Fruit fly (Drosophila melanogaster) whole organism, embryonic: Measurements from ENCODE around the gene CG5191.

Experiments used
- B-H1 ChIP-seq: fragments of 200-800 bp; sonication (Bioruptor generic); IDR thresholded peaks from 3 replicates; pipeline ENCODE4 v1.3.6; 2022; ENCODE audit warnings: missing biosample characterization, missing genetic modification characterization
- CG10147 ChIP-seq: fragments of 200-800 bp; sonication (Bioruptor generic); optimal IDR thresholded peaks from 2 replicates; lab custom pipeline; 2019; ENCODE audit warnings: missing biosample characterization, mild to moderate bottlenecking, missing genetic modification characterization, moderate library complexity
- CG12155 ChIP-seq: fragments of 200-800 bp; sonication (Bioruptor generic); optimal IDR thresholded peaks from 3 replicates; lab custom pipeline; 2016; ENCODE audit warnings: missing biosample characterization, missing genetic modification characterization
- CG12659 ChIP-seq: fragments of 200-800 bp; sonication (Bioruptor generic); optimal IDR thresholded peaks from 3 replicates; lab custom pipeline; 2017; ENCODE audit warnings: mild to moderate bottlenecking, missing biosample characterization, missing genetic modification reagents, missing genetic modification characterization
- CG13123 ChIP-seq: fragments of 200-800 bp; sonication (Bioruptor generic); optimal IDR thresholded peaks from 2 replicates; lab custom pipeline; 2016; ENCODE audit warnings: missing biosample characterization, missing genetic modification characterization
- CG13894 ChIP-seq: fragments of 200-800 bp; sonication (Bioruptor generic); optimal IDR thresholded peaks from 3 replicates; lab custom pipeline; 2018; ENCODE audit warnings: missing biosample characterization, mild to moderate bottlenecking, missing genetic modification characterization, moderate library complexity
- CG14441 ChIP-seq: fragments of 200-800 bp; sonication (Bioruptor generic); IDR thresholded peaks from 2 replicates; pipeline ENCODE4 v1.3.6; 2022; ENCODE audit warnings: missing biosample characterization, missing genetic modification characterization
- CG15479 ChIP-seq: fragments of 200-800 bp; sonication (Bioruptor generic); optimal IDR thresholded peaks from 3 replicates; lab custom pipeline; 2019; ENCODE audit warnings: missing biosample characterization, mild to moderate bottlenecking, missing genetic modification characterization, moderate library complexity
- CG2129 ChIP-seq: fragments of 200-800 bp; sonication (Bioruptor generic); IDR thresholded peaks from 2 replicates; pipeline ENCODE4 v1.3.6; 2022; ENCODE audit warnings: missing biosample characterization, missing genetic modification characterization; ENCODE audit not compliant: partially characterized antibody
- CG32767 ChIP-seq: fragments of 200-800 bp; sonication (Bioruptor generic); IDR thresholded peaks from 2 replicates; pipeline ENCODE4 v1.3.6; 2022; ENCODE audit warnings: missing biosample characterization, missing genetic modification characterization
- CG34224 ChIP-seq: fragments of 200-800 bp; sonication (Bioruptor generic); IDR thresholded peaks from 3 replicates; pipeline ENCODE4 v1.3.6; 2022; ENCODE audit warnings: missing biosample characterization, missing genetic modification characterization; ENCODE audit not compliant: partially characterized antibody
- CG3995 ChIP-seq: fragments of 200-800 bp; sonication (Bioruptor generic); optimal IDR thresholded peaks from 3 replicates; lab custom pipeline; 2016; ENCODE audit warnings: missing biosample characterization, missing genetic modification characterization
- CG9876 ChIP-seq: fragments of 200-800 bp; sonication (Bioruptor generic); optimal IDR thresholded peaks from 2 replicates; lab custom pipeline; 2016; ENCODE audit warnings: missing biosample characterization, missing genetic modification characterization
- Doc2 ChIP-seq: fragments of 200-800 bp; sonication (Bioruptor generic); IDR thresholded peaks from 2 replicates; pipeline ENCODE4 v1.3.6; 2022; ENCODE audit warnings: missing biosample characterization, missing genetic modification characterization
- Ets65A ChIP-seq: fragments of 200-800 bp; sonication (Bioruptor generic); peaks from one replicate; lab custom pipeline; 2016; ENCODE audit warnings: missing biosample characterization, missing genetic modification characterization
- Hey ChIP-seq: fragments of 200-800 bp; sonication (Bioruptor generic); optimal IDR thresholded peaks from 3 replicates; lab custom pipeline; 2018; ENCODE audit warnings: missing biosample characterization, mild to moderate bottlenecking, missing genetic modification characterization
- Med ChIP-seq: fragments of 200-800 bp; sonication (Bioruptor generic); peaks from one replicate; lab custom pipeline; 2016; ENCODE audit warnings: missing biosample characterization, missing genetic modification characterization, mild to moderate bottlenecking, inconsistent platforms, moderate library complexity
- Opbp ChIP-seq: fragments of 200-800 bp; sonication (Bioruptor generic); IDR thresholded peaks from 3 replicates; pipeline ENCODE4 v1.3.6; 2022; ENCODE audit warnings: missing biosample characterization, missing genetic modification characterization; ENCODE audit not compliant: partially characterized antibody
- Optix ChIP-seq: fragments of 200-800 bp; sonication (Bioruptor generic); IDR thresholded peaks from 3 replicates; pipeline ENCODE4 v1.3.6; 2022; ENCODE audit warnings: missing biosample characterization, missing genetic modification characterization
- Pdp1 ChIP-seq, 2 experiments: fragments of 200-800 bp; sonication (Bioruptor generic); optimal IDR thresholded peaks; 3 replicates each; lab custom pipeline; 2016; ENCODE audit warnings: missing biosample characterization in 2 of 2, missing genetic modification characterization in 2 of 2, mild to moderate bottlenecking in 1 of 2, moderate library complexity in 1 of 2
- Poxn ChIP-seq: fragments of 200-800 bp; sonication (Bioruptor generic); IDR thresholded peaks from 2 replicates; pipeline ENCODE4 v1.3.6; 2022; ENCODE audit warnings: missing biosample characterization, missing genetic modification characterization
- Ravus ChIP-seq: fragments of 200-800 bp; sonication (Bioruptor generic); IDR thresholded peaks from 2 replicates; pipeline ENCODE4 v1.3.6; 2022; ENCODE audit warnings: missing biosample characterization, missing genetic modification characterization
- Rfx ChIP-seq: fragments of 200-800 bp; sonication (Bioruptor generic); IDR thresholded peaks from 2 replicates; pipeline ENCODE4 v1.3.6; 2022; ENCODE audit warnings: missing biosample characterization, missing genetic modification characterization
- abd-A ChIP-seq: fragments of 200-800 bp; sonication (Bioruptor generic); optimal IDR thresholded peaks from 3 replicates; lab custom pipeline; 2019; ENCODE audit warnings: missing biosample characterization, mild to moderate bottlenecking, missing genetic modification characterization, moderate library complexity
- aop ChIP-seq: fragments of 200-800 bp; sonication (Bioruptor generic); IDR thresholded peaks from 2 replicates; pipeline ENCODE4 v1.3.6; 2022; ENCODE audit warnings: missing biosample characterization, missing genetic modification characterization
- chinmo ChIP-seq: fragments of 200-800 bp; sonication (Bioruptor generic); IDR thresholded peaks from 4 replicates; pipeline ENCODE4 v1.3.6; 2022; ENCODE audit warnings: missing biosample characterization, missing genetic modification characterization; ENCODE audit not compliant: partially characterized antibody
- chm ChIP-seq: fragments of 200-800 bp; sonication (Bioruptor generic); IDR thresholded peaks from 2 replicates; pipeline ENCODE4 v1.3.6; 2022; ENCODE audit warnings: missing biosample characterization, missing genetic modification characterization
- dan ChIP-seq: fragments of 200-800 bp; sonication (Bioruptor generic); IDR thresholded peaks from 2 replicates; pipeline ENCODE4 v1.3.6; 2022; ENCODE audit warnings: missing biosample characterization, missing genetic modification characterization
- dimm ChIP-seq: fragments of 200-800 bp; sonication (Bioruptor generic); IDR thresholded peaks from 2 replicates; pipeline ENCODE4 v1.3.6; 2022; ENCODE audit warnings: missing biosample characterization, missing genetic modification characterization
- dysf ChIP-seq: fragments of 200-800 bp; sonication (Bioruptor generic); IDR thresholded peaks from 3 replicates; pipeline ENCODE4 v1.3.6; 2022; ENCODE audit warnings: missing biosample characterization, missing genetic modification characterization
- exex ChIP-seq: fragments of 200-800 bp; sonication (Bioruptor generic); optimal IDR thresholded peaks from 4 replicates; lab custom pipeline; 2018; ENCODE audit warnings: missing biosample characterization, mild to moderate bottlenecking, missing genetic modification characterization, moderate library complexity
- gcm ChIP-seq: fragments of 200-800 bp; sonication (Bioruptor generic); optimal IDR thresholded peaks from 2 replicates; lab custom pipeline; 2019; ENCODE audit warnings: missing biosample characterization, mild to moderate bottlenecking, missing genetic modification characterization, moderate library complexity
- grn ChIP-seq: fragments of 200-800 bp; sonication (Bioruptor generic); optimal IDR thresholded peaks from 3 replicates; lab custom pipeline; 2017; ENCODE audit warnings: missing biosample characterization, missing genetic modification characterization
- h ChIP-seq: fragments of >200 bp; optimal IDR thresholded peaks from 2 replicates; lab custom pipeline; 2017
- inv ChIP-seq: fragments of 200-800 bp; sonication (Bioruptor generic); IDR thresholded peaks from 2 replicates; pipeline ENCODE4 v1.3.6; 2022; ENCODE audit warnings: missing biosample characterization, missing genetic modification characterization; ENCODE audit not compliant: partially characterized antibody
- kni ChIP-seq: fragments of 200-800 bp; sonication (Bioruptor generic); optimal IDR thresholded peaks from 3 replicates; lab custom pipeline; 2017; ENCODE audit warnings: mild to moderate bottlenecking, missing biosample characterization, missing genetic modification reagents, missing genetic modification characterization
- lov ChIP-seq, 2 experiments: fragments of 200-800 bp in 1 of 2; fragments of >200 bp in 1 of 2; sonication (Bioruptor generic) in 1 of 2; IDR thresholded peaks in 1 of 2; optimal IDR thresholded peaks in 1 of 2; 2 replicates in 1 of 2; 3 replicates in 1 of 2; pipeline versions ENCODE4 v1.3.6 to Lab custom; 2017 to 2022; ENCODE audit warnings: missing biosample characterization in 1 of 2, missing genetic modification characterization in 1 of 2
- oc ChIP-seq: fragments of 200-800 bp; sonication (Bioruptor generic); optimal IDR thresholded peaks from 2 replicates; lab custom pipeline; 2018; ENCODE audit warnings: missing biosample characterization, mild to moderate bottlenecking, missing genetic modification characterization, moderate library complexity
- slbo ChIP-seq: fragments of 200-800 bp; sonication (Bioruptor generic); IDR thresholded peaks from 2 replicates; pipeline ENCODE4 v1.3.6; 2022; ENCODE audit warnings: missing biosample characterization, missing genetic modification characterization
- sug ChIP-seq: fragments of 200-800 bp; optimal IDR thresholded peaks from 2 replicates; lab custom pipeline; 2019; ENCODE audit warnings: missing biosample characterization, mild to moderate bottlenecking, missing genetic modification characterization, moderate library complexity
- tap ChIP-seq: fragments of 200-800 bp; optimal IDR thresholded peaks from 3 replicates; lab custom pipeline; 2019; ENCODE audit warnings: missing biosample characterization, mild to moderate bottlenecking, missing genetic modification characterization, moderate library complexity
- tll ChIP-seq, 2 experiments: fragments of 200-800 bp in 1 of 2; fragments of >200 bp in 1 of 2; sonication (Bioruptor generic) in 1 of 2; optimal IDR thresholded peaks; 2 replicates each; lab custom pipeline; 2017 to 2019; ENCODE audit warnings: missing biosample characterization in 2 of 2, missing genetic modification characterization in 2 of 2, mild to moderate bottlenecking in 1 of 2, moderate library complexity in 1 of 2
- tup ChIP-seq: fragments of 200-800 bp; sonication (Bioruptor generic); optimal IDR thresholded peaks from 2 replicates; lab custom pipeline; 2016; ENCODE audit warnings: missing biosample characterization, mild to moderate bottlenecking, missing genetic modification characterization, moderate library complexity
- zen ChIP-seq: fragments of 200-800 bp; sonication (Bioruptor generic); optimal IDR thresholded peaks from 3 replicates; lab custom pipeline; 2018; ENCODE audit warnings: missing biosample characterization, mild to moderate bottlenecking, missing genetic modification characterization, moderate library complexity

Gene CG5191

dm6 chr3R:20597407-20598325 lies 37.0 kb downstream of the CG5191 start:
- TF ChIP-seq Med (GFP tag; lab: Kevin White, UChicago) (peak; percentile 64), CG15479 (GFP tag; lab: Kevin White, UChicago) (peak; percentile 18), chinmo (GFP tag; lab: Robert Waterston, UW) (no peak), CG2129 (no peak), tll (GFP tag; optimal IDR thresholded peaks at IDR 0.05; lab: Kevin White, UChicago) (peak in 1 of 2 experiments; percentile 52), Opbp (GFP tag; lab: Robert Waterston, UW) (no peak), Ets65A (GFP tag; lab: Kevin White, UChicago) (peak; percentile 77), CG13894 (tag; lab: Kevin White, UChicago) (peak; percentile 79), CG32767 (peak; percentile 60), oc (tag; lab: Kevin White, UChicago) (peak; percentile 89), dysf (0 out of 3 replicates have a peak, but pooled peaks have one; percentile 13), lov (optimal IDR thresholded peaks at IDR 0.05; lab: Kevin White, UChicago) (no peak), lov (GFP tag; IDR thresholded peaks at IDR 0.05; lab: Robert Waterston, UW) (0 out of 3 replicates have a peak, but pooled peaks have one; percentile 30)

dm6 chr3R:20600109-20600508 lies 39.4 kb downstream of the CG5191 start:
- TF ChIP-seq CG12155 (GFP tag; lab: Kevin White, UChicago) (no peak), Poxn (no peak), aop (GFP tag; lab: Robert Waterston, UW) (no peak), CG9876 (GFP tag; lab: Kevin White, UChicago) (no peak), B-H1 (GFP tag; lab: Robert Waterston, UW) (no peak), abd-A (tag; lab: Kevin White, UChicago) (peak; percentile 32), zen (tag; lab: Kevin White, UChicago) (no peak), CG12659 (no peak), h (lab: Kevin White, UChicago) (no peak), dan (no peak), Med (GFP tag; lab: Kevin White, UChicago) (peak; percentile 51)

DNA sequence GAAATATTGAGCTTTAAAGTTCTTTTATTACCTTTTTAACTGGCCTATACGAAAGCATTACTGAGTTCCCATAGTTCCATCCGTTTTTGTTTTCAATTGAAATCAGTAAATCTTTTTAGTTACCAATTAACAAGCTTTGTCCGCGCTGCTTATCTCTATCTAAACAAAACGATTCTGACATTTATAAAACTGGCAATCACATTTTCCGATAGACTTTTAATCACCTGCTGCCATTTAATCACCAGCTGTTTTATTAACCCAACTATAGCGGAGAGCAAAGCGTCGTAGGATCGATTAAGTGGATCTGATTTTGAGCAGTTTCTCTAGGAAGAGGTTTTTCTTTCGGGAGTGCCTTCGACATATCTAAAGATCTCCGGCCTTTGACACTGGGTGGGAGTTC lies 41.9 kb downstream of the CG5191 start:
- TF ChIP-seq CG13123 (no peak), exex (tag; lab: Kevin White, UChicago) (peak; percentile 92), grn (GFP tag; lab: Kevin White, UChicago) (peak; percentile 40), sug (tag; lab: Kevin White, UChicago) (peak; percentile 24), CG10147 (GFP tag; lab: Kevin White, UChicago) (no peak), Hey (tag; lab: Kevin White, UChicago) (peak; percentile 30)

DNA sequence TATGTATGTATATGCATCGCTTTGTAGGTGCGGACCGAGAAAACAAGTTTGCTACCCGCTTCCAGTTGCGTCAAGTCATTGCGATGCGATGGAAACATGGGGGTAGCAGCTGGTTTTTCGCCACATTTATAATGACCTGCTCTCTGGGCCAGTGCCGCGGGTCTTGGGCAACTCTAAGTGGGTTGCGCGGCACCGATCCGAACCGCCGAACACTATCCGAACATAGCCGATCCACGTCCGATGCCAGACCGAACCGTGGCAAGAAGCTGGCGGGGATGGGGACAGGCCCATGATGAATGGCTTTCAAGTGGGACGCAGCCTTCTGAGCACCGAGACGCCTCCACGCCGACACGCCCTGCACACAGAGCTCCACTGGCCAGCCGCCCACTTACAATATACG lies 43.4 kb downstream of the CG5191 start:
- TF ChIP-seq Ravus (GFP tag; lab: Robert Waterston, UW): no peak
- peak; percentile 79 for TF ChIP-seq Med (GFP tag; lab: Kevin White, UChicago)
- no peak for TF ChIP-seq dimm
- no peak for TF ChIP-seq inv (GFP tag; lab: Robert Waterston, UW)
- TF ChIP-seq CG3995 (GFP tag; lab: Kevin White, UChicago): no peak
- TF ChIP-seq CG34224 (GFP tag; lab: Robert Waterston, UW): no peak
- no peak for TF ChIP-seq B-H1 (GFP tag; lab: Robert Waterston, UW)
- no peak for TF ChIP-seq Optix (GFP tag; lab: Robert Waterston, UW)
- peak in 1 of 2 experiments; percentile 10 for TF ChIP-seq Pdp1 (GFP tag; optimal IDR thresholded peaks at IDR 0.05; lab: Kevin White, UChicago)
- peak; percentile 31 for TF ChIP-seq CG13894 (tag; lab: Kevin White, UChicago)
- peak; percentile 79 for TF ChIP-seq gcm (GFP tag; lab: Kevin White, UChicago)
- TF ChIP-seq tup (GFP tag; lab: Kevin White, UChicago): no peak
- TF ChIP-seq slbo (GFP tag; lab: Robert Waterston, UW): 0 out of 2 replicates have a peak, but pooled peaks have one; percentile 15
- no peak for TF ChIP-seq Doc2 (GFP tag; lab: Robert Waterston, UW)
- 0 out of 2 replicates have a peak, but pooled peaks have one; percentile 29 for TF ChIP-seq chm
- TF ChIP-seq CG14441: no peak
- TF ChIP-seq kni (GFP tag; lab: Kevin White, UChicago): no peak
- TF ChIP-seq Rfx: peak; percentile 35; the same call in 1 of the 2 replicates
- TF ChIP-seq tap (tag; lab: Kevin White, UChicago): no peak
